Worm (Caenorhabditis elegans) whole organism, L3 larva: ENCODE results near the gene C07G1.15.

ENCODE experiments used
- R02D3.7 ChIP-seq: fragments of 150-350 bp; optimal IDR thresholded peaks from 2 replicates; lab custom pipeline; 2014; ENCODE audit warnings: missing biosample characterization, missing genetic modification characterization
- ZK546.5 ChIP-seq: sonication (generic microtip); optimal IDR thresholded peaks from 2 replicates; lab custom pipeline; 2017; ENCODE audit warnings: missing biosample characterization, missing genetic modification characterization
- aly-2 ChIP-seq: fragments of 150-350 bp; optimal IDR thresholded peaks from 2 replicates; lab custom pipeline; 2014; ENCODE audit warnings: missing biosample characterization, missing genetic modification characterization
- ceh-16 ChIP-seq: sonication (generic microtip); optimal IDR thresholded peaks from 2 replicates; lab custom pipeline; 2017; ENCODE audit warnings: missing biosample characterization, missing genetic modification characterization
- ceh-28 ChIP-seq: fragments of 150-350 bp; optimal IDR thresholded peaks from 2 replicates; lab custom pipeline; 2014; ENCODE audit warnings: missing biosample characterization, missing genetic modification reagents, missing genetic modification characterization
- ceh-9 ChIP-seq: sonication (generic microtip); optimal IDR thresholded peaks from 2 replicates; lab custom pipeline; 2018; ENCODE audit warnings: missing biosample characterization, missing genetic modification characterization
- daf-12 ChIP-seq: fragments of 150-350 bp; optimal IDR thresholded peaks from 2 replicates; lab custom pipeline; 2014; ENCODE audit warnings: missing biosample characterization, missing genetic modification reagents, missing genetic modification characterization
- egl-27 ChIP-seq: sonication (generic microtip); optimal IDR thresholded peaks from 4 replicates; lab custom pipeline; 2017; ENCODE audit warnings: missing biosample characterization, missing genetic modification reagents, missing genetic modification characterization
- elt-1 ChIP-seq: fragments of 150-350 bp; optimal IDR thresholded peaks from 2 replicates; lab custom pipeline; 2014; ENCODE audit warnings: missing biosample characterization, missing genetic modification characterization
- elt-3 ChIP-seq, 3 experiments: fragments of 150-350 bp in 1 of 3; sonication (generic microtip) in 2 of 3; optimal IDR thresholded peaks; 2 replicates in 2 of 3; 4 replicates in 1 of 3; lab custom pipeline; 2014 to 2017; ENCODE audit warnings: missing biosample characterization in 3 of 3, missing genetic modification characterization in 3 of 3
- eor-1 ChIP-seq, 2 experiments: fragments of 150-350 bp; optimal IDR thresholded peaks; 2 replicates each; lab custom pipeline; 2014 to 2018; ENCODE audit warnings: missing biosample characterization in 2 of 2, missing genetic modification characterization in 2 of 2
- fkh-10 ChIP-seq: sonication (generic microtip); optimal IDR thresholded peaks from 2 replicates; lab custom pipeline; 2017; ENCODE audit warnings: missing biosample characterization, missing genetic modification reagents, missing genetic modification characterization
- fkh-2 ChIP-seq: fragments of 150-350 bp; optimal IDR thresholded peaks from 2 replicates; lab custom pipeline; 2014; ENCODE audit warnings: missing biosample characterization, missing genetic modification reagents, missing genetic modification characterization
- fos-1 ChIP-seq: fragments of 150-350 bp; optimal IDR thresholded peaks from 2 replicates; lab custom pipeline; 2014; ENCODE audit warnings: missing biosample characterization, missing genetic modification characterization
- hmg-11 ChIP-seq: sonication (generic microtip); optimal IDR thresholded peaks from 2 replicates; lab custom pipeline; 2016; ENCODE audit warnings: missing genetic modification characterization, missing compliant biosample characterization
- jun-1 ChIP-seq: fragments of 150-350 bp; optimal IDR thresholded peaks from 2 replicates; lab custom pipeline; 2014; ENCODE audit warnings: missing biosample characterization, missing genetic modification reagents, missing genetic modification characterization
- lin-15B ChIP-seq: fragments of 150-350 bp; optimal IDR thresholded peaks from 2 replicates; lab custom pipeline; 2014; ENCODE audit warnings: missing biosample characterization, missing genetic modification characterization
- lin-39 ChIP-seq: fragments of 150-350 bp; optimal IDR thresholded peaks from 2 replicates; lab custom pipeline; 2018; ENCODE audit warnings: missing biosample characterization, missing genetic modification reagents, missing genetic modification characterization
- lsy-12 ChIP-seq: sonication (generic microtip); optimal IDR thresholded peaks from 2 replicates; lab custom pipeline; 2016; ENCODE audit warnings: mild to moderate bottlenecking, missing genetic modification characterization, missing compliant biosample characterization
- mml-1 ChIP-seq: fragments of 150-350 bp; sonication (generic microtip); optimal IDR thresholded peaks from 3 replicates; lab custom pipeline; 2014; ENCODE audit warnings: missing biosample characterization, missing genetic modification characterization
- nfya-1 ChIP-seq: sonication (generic microtip); optimal IDR thresholded peaks from 2 replicates; lab custom pipeline; 2017; ENCODE audit warnings: missing genetic modification characterization, mild to moderate bottlenecking, missing compliant biosample characterization, antibody characterized with exemption, moderate library complexity; ENCODE audit not compliant: insufficient read depth
- nhr-11 ChIP-seq: fragments of 150-350 bp; optimal IDR thresholded peaks from 2 replicates; lab custom pipeline; 2014; ENCODE audit warnings: missing biosample characterization, missing genetic modification characterization
- nhr-12 ChIP-seq: fragments of 150-350 bp; optimal IDR thresholded peaks from 2 replicates; lab custom pipeline; 2014; ENCODE audit warnings: missing biosample characterization, missing genetic modification characterization
- nhr-23 ChIP-seq: fragments of 150-350 bp; optimal IDR thresholded peaks from 2 replicates; lab custom pipeline; 2014; ENCODE audit warnings: missing biosample characterization, missing genetic modification reagents, missing genetic modification characterization
- nhr-43 ChIP-seq: sonication (generic microtip); optimal IDR thresholded peaks from 2 replicates; lab custom pipeline; 2016; ENCODE audit warnings: mild to moderate bottlenecking, missing genetic modification characterization, missing compliant biosample characterization; ENCODE audit not compliant: poor library complexity, severe bottlenecking
- nhr-67 ChIP-seq: fragments of 150-350 bp; optimal IDR thresholded peaks from 2 replicates; lab custom pipeline; 2014; ENCODE audit warnings: missing biosample characterization, missing genetic modification characterization
- nhr-76 ChIP-seq: fragments of 150-350 bp; sonication (generic microtip); optimal IDR thresholded peaks from 5 replicates; lab custom pipeline; 2014; ENCODE audit warnings: missing biosample characterization, missing genetic modification characterization
- pha-4 ChIP-seq: fragments of 150-350 bp; optimal IDR thresholded peaks from 2 replicates; lab custom pipeline; 2014; ENCODE audit warnings: missing biosample characterization, missing genetic modification reagents, missing genetic modification characterization
- sea-2 ChIP-seq: fragments of 150-350 bp; sonication (generic microtip); optimal IDR thresholded peaks from 4 replicates; lab custom pipeline; 2014; ENCODE audit warnings: missing biosample characterization, missing genetic modification reagents, missing genetic modification characterization
- skn-1 ChIP-seq: fragments of 150-350 bp; optimal IDR thresholded peaks from 2 replicates; lab custom pipeline; 2014; ENCODE audit warnings: missing biosample characterization, missing genetic modification characterization
- snpc-4 ChIP-seq: fragments of 150-350 bp; optimal IDR thresholded peaks from 2 replicates; lab custom pipeline; 2014; ENCODE audit warnings: missing biosample characterization, missing genetic modification characterization
- tbx-2 ChIP-seq: sonication (generic microtip); optimal IDR thresholded peaks from 2 replicates; lab custom pipeline; 2016; ENCODE audit warnings: mild to moderate bottlenecking, missing genetic modification characterization, missing compliant biosample characterization
- unc-39 ChIP-seq: sonication (generic microtip); optimal IDR thresholded peaks from 4 replicates; lab custom pipeline; 2017; ENCODE audit warnings: missing biosample characterization, missing genetic modification characterization
- unc-62 ChIP-seq: fragments of 150-350 bp; sonication (generic microtip); optimal IDR thresholded peaks from 4 replicates; lab custom pipeline; 2014; ENCODE audit warnings: missing biosample characterization, missing genetic modification reagents, missing genetic modification characterization
- zag-1 ChIP-seq: fragments of 150-350 bp; optimal IDR thresholded peaks from 2 replicates; lab custom pipeline; 2014; ENCODE audit warnings: missing biosample characterization, missing genetic modification characterization
- ztf-11 ChIP-seq: fragments of 150-350 bp; optimal IDR thresholded peaks from 2 replicates; lab custom pipeline; 2014; ENCODE audit warnings: missing biosample characterization, missing genetic modification characterization

Gene C07G1.15

DNA sequence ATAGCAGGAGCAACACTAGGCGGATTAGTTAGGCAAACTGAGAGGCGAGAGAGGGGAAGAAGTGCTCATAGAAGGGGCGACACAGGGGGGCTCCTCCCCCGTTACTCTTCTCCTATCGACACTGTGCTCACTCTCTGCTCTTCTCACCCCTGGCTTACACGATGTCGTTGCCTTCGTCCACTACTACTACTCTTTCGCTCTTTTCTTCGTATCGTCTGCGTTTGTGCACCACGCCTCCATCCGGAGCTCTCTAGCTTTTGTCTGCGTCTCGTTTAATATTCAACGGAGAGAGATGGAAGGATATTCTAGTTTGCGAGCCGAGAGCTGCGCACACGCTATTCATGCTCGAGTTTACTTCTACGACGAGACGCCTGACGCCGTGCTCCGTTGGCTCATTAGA, 13.5 kb downstream of the C07G1.15 start:
- peak; percentile 85 for TF ChIP-seq nfya-1 (tag; lab: Kevin White, UChicago)
- no peak for TF ChIP-seq nhr-23 (tag; lab: Kevin White, UChicago)
- no peak for TF ChIP-seq lsy-12 (tag; lab: Kevin White, UChicago)
- TF ChIP-seq aly-2 (tag; lab: Kevin White, UChicago), result no peak
- peak; percentile 28 for TF ChIP-seq nhr-11 (tag; lab: Kevin White, UChicago)
- peak; percentile 90 for TF ChIP-seq hmg-11 (tag; lab: Kevin White, UChicago)
- TF ChIP-seq sea-2 (GFP tag; lab: Kevin White, UChicago), result no peak
- TF ChIP-seq tbx-2, result peak; percentile 20
- TF ChIP-seq fkh-10 (GFP tag; lab: Kevin White, UChicago), result peak; percentile 68
- TF ChIP-seq lin-39, result peak; percentile 48
- TF ChIP-seq nhr-76, result no peak
- no peak for TF ChIP-seq ceh-16 (tag; lab: Kevin White, UChicago)
- peak; percentile 17 for TF ChIP-seq snpc-4

DNA sequence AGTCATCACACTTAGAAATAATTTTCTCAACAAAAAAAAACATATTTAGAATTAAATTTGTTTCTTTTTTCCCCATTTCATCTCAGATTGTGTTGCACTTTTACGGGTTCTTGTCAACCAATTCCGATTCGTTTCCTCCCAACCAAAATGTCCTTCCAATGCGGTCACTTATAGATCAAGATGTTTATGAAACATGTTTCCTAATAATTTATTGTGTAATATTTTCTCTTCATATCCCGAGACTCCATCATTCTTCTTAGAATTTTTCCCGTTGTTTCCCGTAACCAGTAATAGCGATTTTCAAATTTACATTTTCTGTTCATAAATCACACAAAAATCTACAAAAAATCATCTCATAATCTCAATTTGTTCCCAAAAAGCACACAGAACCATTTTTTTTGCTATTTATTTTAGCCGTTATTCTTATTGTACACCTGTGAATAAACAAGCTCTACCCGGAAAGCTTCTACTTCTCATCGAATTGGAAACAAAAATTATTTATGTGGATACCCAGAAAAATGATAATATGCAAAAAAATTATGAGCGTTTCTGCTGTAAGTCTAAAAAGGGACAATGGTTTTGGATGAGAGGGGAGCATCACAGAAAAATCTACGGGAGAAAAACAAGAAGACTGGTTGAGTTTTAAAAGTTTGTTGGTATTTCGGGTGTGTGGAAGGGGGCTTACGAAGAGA, 18.8 kb downstream of the C07G1.15 start:
- TF ChIP-seq pha-4 (tag; lab: Kevin White, UChicago), result no peak
- TF ChIP-seq snpc-4, result no peak
- no peak for TF ChIP-seq eor-1 (tag; optimal IDR thresholded peaks at IDR 0.05; lab: Kevin White, UChicago)
- TF ChIP-seq ceh-28, result no peak
- TF ChIP-seq unc-39 (tag; lab: Kevin White, UChicago), result no peak
- TF ChIP-seq nhr-23 (tag; lab: Kevin White, UChicago), result no peak
- no peak for TF ChIP-seq R02D3.7 (tag; lab: Kevin White, UChicago)
- no peak for TF ChIP-seq mml-1 (tag; lab: Kevin White, UChicago)
- TF ChIP-seq fkh-2 (tag; lab: Kevin White, UChicago), result no peak
- no peak for TF ChIP-seq hmg-11 (tag; lab: Kevin White, UChicago)
- TF ChIP-seq ceh-9 (tag; lab: Kevin White, UChicago), result no peak
- no peak for TF ChIP-seq nhr-12 (tag; lab: Kevin White, UChicago)
- TF ChIP-seq fos-1 (tag; lab: Kevin White, UChicago), result no peak
- no peak for TF ChIP-seq unc-62 (GFP tag; lab: Kevin White, UChicago)
- TF ChIP-seq jun-1 (tag; lab: Kevin White, UChicago), result no peak
- no peak for TF ChIP-seq nhr-43 (tag; lab: Kevin White, UChicago)
- TF ChIP-seq sea-2 (GFP tag; lab: Kevin White, UChicago), result no peak
- TF ChIP-seq nhr-67, result no peak
- no peak for TF ChIP-seq nfya-1 (tag; lab: Kevin White, UChicago)
- TF ChIP-seq egl-27, result no peak

DNA sequence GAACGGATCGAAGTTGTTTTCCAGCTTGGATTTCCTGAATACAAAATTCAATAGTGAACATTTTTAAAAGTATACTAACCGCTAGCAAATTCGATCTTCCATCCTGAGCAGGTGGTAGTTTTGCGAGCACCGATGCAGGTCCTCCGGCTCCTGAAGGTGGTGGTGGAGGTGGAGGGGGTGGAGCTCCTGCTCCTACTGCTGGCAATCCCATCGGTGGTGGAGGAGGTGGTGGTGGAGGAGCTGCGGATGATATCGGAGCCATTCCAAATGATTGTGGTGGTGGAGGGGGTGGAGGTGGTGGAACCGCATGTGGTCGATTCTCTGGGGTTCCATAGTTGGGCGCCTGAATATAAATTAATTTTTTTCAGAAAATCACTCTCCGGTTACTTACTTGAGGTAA, 19.9 kb downstream of the C07G1.15 start:
- TF ChIP-seq lin-39 (no peak), elt-1 (tag; lab: Kevin White, UChicago) (no peak), ceh-28 (no peak), unc-39 (tag; lab: Kevin White, UChicago) (no peak), daf-12 (tag; lab: Kevin White, UChicago) (no peak), R02D3.7 (tag; lab: Kevin White, UChicago) (no peak), aly-2 (tag; lab: Kevin White, UChicago) (no peak), zag-1 (tag; lab: Kevin White, UChicago) (no peak), nhr-11 (tag; lab: Kevin White, UChicago) (no peak), lin-15B (tag; lab: Kevin White, UChicago) (no peak), snpc-4 (no peak), ZK546.5 (no peak), unc-62 (GFP tag; lab: Kevin White, UChicago) (no peak)

DNA sequence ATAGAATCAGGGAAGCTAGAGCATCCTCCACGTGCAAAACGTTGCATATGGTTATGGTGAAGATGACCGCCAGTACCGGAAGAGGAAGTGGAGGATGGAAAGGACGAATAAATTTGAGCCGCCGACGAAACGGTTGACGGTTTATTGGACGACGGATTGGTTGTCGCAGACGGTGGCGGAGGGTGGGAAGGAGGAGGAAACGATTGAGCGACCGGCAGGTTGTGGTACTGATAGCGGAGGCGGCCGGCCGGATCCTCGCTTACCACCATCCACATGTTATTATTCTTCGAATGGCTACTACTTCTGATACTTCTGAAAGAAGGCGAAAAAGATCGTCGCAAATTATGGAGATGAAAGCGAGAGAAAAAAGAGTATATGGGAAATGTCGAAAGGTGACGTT, 23.1 kb downstream of the C07G1.15 start:
- no peak for TF ChIP-seq elt-3 (tag; optimal IDR thresholded peaks at IDR 0.05; lab: Kevin White, UChicago)
- TF ChIP-seq nhr-23 (tag; lab: Kevin White, UChicago), result no peak
- no peak for TF ChIP-seq snpc-4
- no peak for TF ChIP-seq ztf-11
- TF ChIP-seq skn-1 (tag; lab: Kevin White, UChicago), result no peak
